Worm (Caenorhabditis elegans): Measurements from ENCODE around the gene srt-39.
A peak's percentile ranks its signal among the peaks of the same experiment; 100 is the strongest.

srt-39 gene

DNA sequence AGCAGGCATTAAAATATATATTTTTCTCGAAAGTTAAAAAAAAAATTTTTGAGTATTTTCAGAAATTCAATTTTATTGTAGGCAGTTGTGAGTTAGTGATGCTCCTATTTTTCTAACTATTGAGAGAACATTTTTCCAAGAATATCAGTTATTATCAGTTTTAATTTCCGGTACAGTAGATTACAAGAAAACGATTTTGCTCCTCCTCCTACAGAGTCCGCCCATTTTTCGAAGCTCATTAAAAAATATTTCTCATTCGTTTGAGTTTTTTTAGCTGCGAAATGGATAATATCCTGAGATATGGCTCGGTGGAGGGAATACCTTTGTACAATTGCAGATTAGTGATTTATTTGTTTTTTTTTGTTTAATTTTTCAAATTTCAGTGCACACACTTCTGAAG, at the start of gene srt-39:
TSS of gene srt-39 (plus strand) at position 301 of the 400 bp plus-strand sequence.
- no peak for TF ChIP-seq unc-62 (GFP tag; optimal IDR thresholded peaks at IDR 0.05)
- TF ChIP-seq lin-11 (tag; optimal IDR thresholded peaks at IDR 0.05) = no peak

DNA sequence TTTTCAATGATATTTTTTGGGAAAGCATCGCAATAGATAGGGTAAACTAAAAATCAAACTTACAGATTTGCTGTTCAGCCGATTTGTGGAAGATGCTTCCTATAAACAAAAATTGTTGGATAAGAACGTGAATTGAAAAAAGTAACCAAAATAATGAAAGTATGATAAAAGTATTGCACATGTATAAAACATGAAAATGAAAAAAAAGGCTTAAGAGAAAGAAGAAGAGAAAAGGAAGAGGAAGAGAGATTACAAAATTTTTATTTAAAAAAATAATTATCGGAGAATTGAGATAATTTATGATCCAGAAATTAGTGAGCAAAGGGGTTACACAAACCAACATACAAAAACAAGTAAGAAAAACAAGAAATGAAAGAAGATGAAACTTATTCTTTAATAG, 43.3 kb upstream of the srt-39 start, which contains the start of gene pals-37:
TSS of gene pals-37 (minus strand) at position 101 of the 400 bp plus-strand sequence.
- TF ChIP-seq lsy-2 (tag; optimal IDR thresholded peaks at IDR 0.05) (no peak), aly-2 (tag; optimal IDR thresholded peaks at IDR 0.05) (no peak), sma-3 (GFP tag; optimal IDR thresholded peaks at IDR 0.05) (no peak), snpc-4 (tag; optimal IDR thresholded peaks at IDR 0.05) (no peak), alr-1 (tag; optimal IDR thresholded peaks at IDR 0.05) (no peak), blmp-1 (tag; optimal IDR thresholded peaks at IDR 0.05; ENCODE audit: insufficient read depth) (no peak), nhr-23 (tag; optimal IDR thresholded peaks at IDR 0.05) (no peak), ama-1 (optimal IDR thresholded peaks at IDR 0.05) (no peak), nhr-10 (tag; optimal IDR thresholded peaks at IDR 0.05) (no peak), R02D3.7 (tag; optimal IDR thresholded peaks at IDR 0.05) (no peak), Y55F3AM.14 (GFP tag; optimal IDR thresholded peaks at IDR 0.05) (no peak)

- no peak for TF ChIP-seq F13H6.1 (tag; optimal IDR thresholded peaks at IDR 0.05)
- TF ChIP-seq unc-39 (tag; optimal IDR thresholded peaks at IDR 0.05) = no peak
- TF ChIP-seq fos-1 (tag; optimal IDR thresholded peaks at IDR 0.05) = peak; percentile 21
Measured at ce11 chrV:12443754-12444153, 40.9 kb upstream of the srt-39 start, which contains the start of gene pals-39. pals-39 (minus strand) TSS chrV:12443854.

DNA sequence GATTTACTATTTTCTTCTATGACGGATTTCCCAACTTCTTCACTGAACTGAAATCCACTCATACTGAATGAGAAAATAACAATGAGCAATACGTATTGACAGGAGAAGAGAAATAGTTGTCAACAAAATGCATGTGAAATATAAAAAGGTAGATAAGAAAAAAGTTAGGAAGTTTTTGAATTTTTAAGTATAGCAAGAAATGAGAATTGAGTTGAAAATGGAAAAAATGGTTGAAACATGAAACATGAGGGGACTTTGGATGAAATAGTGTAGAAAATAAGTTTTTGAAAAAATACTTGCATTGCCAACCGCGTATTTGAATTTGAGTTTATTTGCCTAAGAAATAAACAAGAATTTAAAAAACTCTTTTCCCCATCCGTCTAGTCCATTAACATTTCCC, 37.8 kb upstream of the srt-39 start, which contains the start of the genes pals-38 and C54D10.9:
TSS of gene pals-38 (minus strand) at position 101 of the 400 bp plus-strand sequence.
TSS of gene C54D10.9 (plus strand) at position 259 of the 400 bp plus-strand sequence.
- TF ChIP-seq mbf-1 (tag; optimal IDR thresholded peaks at IDR 0.05) (no peak), skn-1 (tag; optimal IDR thresholded peaks at IDR 0.05) (no peak), ceh-16 (tag; optimal IDR thresholded peaks at IDR 0.05) (no peak), blmp-1 (tag; optimal IDR thresholded peaks at IDR 0.05; ENCODE audit: insufficient read depth) (no peak), mab-5 (tag; optimal IDR thresholded peaks at IDR 0.05) (no peak), ztf-4 (tag; optimal IDR thresholded peaks at IDR 0.05) (no peak), unc-62 (GFP tag; optimal IDR thresholded peaks at IDR 0.05) (no peak)

DNA sequence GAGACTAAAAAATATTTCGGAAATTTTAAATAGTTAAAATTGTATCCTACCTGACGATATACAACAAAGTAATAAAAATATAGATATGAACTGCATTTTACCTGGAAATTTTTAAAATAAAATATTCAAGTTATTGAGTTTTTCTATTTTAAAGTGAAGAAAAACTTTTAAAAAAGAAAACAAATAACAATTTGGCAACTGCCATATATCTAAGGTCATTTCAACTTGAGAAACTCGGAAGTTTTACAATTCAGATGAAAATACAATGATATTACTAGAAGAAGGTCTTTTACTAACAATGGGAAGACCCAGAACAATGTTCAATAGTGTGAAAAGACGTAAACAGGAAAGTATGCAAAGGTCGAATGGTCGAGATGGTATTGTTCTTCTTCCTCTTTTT, 34.8 kb upstream of the srt-39 start, which contains the start of gene C54D10.10:
TSS of gene C54D10.10 (minus strand) at position 101 of the 400 bp plus-strand sequence.
- TF ChIP-seq nhr-25 (tag; optimal IDR thresholded peaks at IDR 0.05) (peak; percentile 41), egl-27 (tag; optimal IDR thresholded peaks at IDR 0.05) (no peak), dmd-4 (tag; optimal IDR thresholded peaks at IDR 0.05) (no peak)

ce11 chrV:12450441-12450840, 34.2 kb upstream of the srt-39 start, which contains the start of gene F28C1.1:
F28C1.1 (plus strand) TSS chrV:12450805.
- no peak for TF ChIP-seq nhr-129 (tag; optimal IDR thresholded peaks at IDR 0.05)
- TF ChIP-seq nhr-237 (tag; optimal IDR thresholded peaks at IDR 0.05) = no peak
- TF ChIP-seq skn-1 (tag; optimal IDR thresholded peaks at IDR 0.05) = no peak
- TF ChIP-seq crh-2 (tag; optimal IDR thresholded peaks at IDR 0.05) = no peak
- TF ChIP-seq lin-13 (GFP tag; optimal IDR thresholded peaks at IDR 0.05) = peak; percentile 7
- no peak for TF ChIP-seq sma-3 (GFP tag; optimal IDR thresholded peaks at IDR 0.05)
- TF ChIP-seq C34F6.9 (tag; optimal IDR thresholded peaks at IDR 0.05) = peak; percentile 40
- no peak for TF ChIP-seq peb-1 (tag; optimal IDR thresholded peaks at IDR 0.05)
- TF ChIP-seq R02D3.7 (tag; optimal IDR thresholded peaks at IDR 0.05) = peak; percentile 29
- TF ChIP-seq nhr-21 (tag; optimal IDR thresholded peaks at IDR 0.05) = no peak
- TF ChIP-seq gmeb-1 (tag; optimal IDR thresholded peaks at IDR 0.05) = peak; percentile 89
- TF ChIP-seq sem-4 (tag; optimal IDR thresholded peaks at IDR 0.05) = no peak
- TF ChIP-seq unc-55 (GFP tag; optimal IDR thresholded peaks at IDR 0.05) = peak; percentile 62
- TF ChIP-seq lsy-2 (tag; optimal IDR thresholded peaks at IDR 0.05) = no peak

Data from whole organism, L2 larva.